Fruit fly (Drosophila melanogaster): ENCODE results near the gene Obp69a.

Obp69a gene

DNA sequence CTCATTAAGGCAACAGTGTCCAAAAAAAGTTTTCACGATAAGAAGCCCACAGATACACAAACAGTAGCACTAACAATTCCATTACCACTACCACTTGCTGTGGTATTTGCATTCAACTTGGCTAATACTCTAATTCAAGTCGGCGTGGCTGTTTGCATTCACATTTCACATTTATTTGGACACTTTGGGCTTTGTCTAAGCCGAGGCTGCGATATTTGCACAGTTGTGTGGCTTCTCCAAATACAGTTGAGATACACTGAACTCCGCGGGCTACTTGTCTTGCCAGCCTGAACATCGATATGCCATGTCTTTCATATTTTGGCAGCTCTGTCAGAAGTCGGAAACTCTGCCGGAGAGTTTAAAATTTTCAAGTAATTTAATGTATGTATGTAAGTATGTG, 45.7 kb upstream of the Obp69a start (continued):
- TF ChIP-seq CG43689 (GFP tag; IDR thresholded peaks at IDR 0.05) (peak; percentile 45), Sox102F (GFP tag; optimal IDR thresholded peaks at IDR 0.05) (peak; percentile 37), Meics (GFP tag; optimal IDR thresholded peaks at IDR 0.05) (peak; percentile 46), CG14014 (GFP tag; IDR thresholded peaks at IDR 0.05) (peak; percentile 23; the same call in 1 of the 2 replicates), HLH3B (GFP tag; IDR thresholded peaks at IDR 0.05) (0 out of 2 replicates have a peak, but pooled peaks have one; percentile 40), CG7786 (GFP tag; optimal IDR thresholded peaks at IDR 0.05) (peak; percentile 21), CG15514 (GFP tag; optimal IDR thresholded peaks at IDR 0.05) (peak; percentile 47), ato (GFP tag; IDR thresholded peaks at IDR 0.05; ENCODE audit: partially characterized antibody) (no peak), CG10431 (GFP tag; optimal IDR thresholded peaks at IDR 0.05) (no peak), bab2 (GFP tag; optimal IDR thresholded peaks at IDR 0.05) (peak; percentile 35), CG15011 (GFP tag; optimal IDR thresholded peaks at IDR 0.05) (peak; percentile 12), Dbx (GFP tag; IDR thresholded peaks at IDR 0.05) (0 out of 3 replicates have a peak, but pooled peaks have one; percentile 30), gro (GFP tag; optimal IDR thresholded peaks at IDR 0.05) (peak; percentile 7), mam (GFP tag; optimal IDR thresholded peaks at IDR 0.05) (peak; percentile 9)

dm6 chr3L:12351440-12351839, 44.5 kb upstream of the Obp69a start, which contains the start of gene CrzR:
Gene CrzR, minus strand, starts transcription at chr3L:12351544.
- TF ChIP-seq scrt (GFP tag; optimal IDR thresholded peaks at IDR 0.05) (peak; percentile 54), phol (tag; optimal IDR thresholded peaks at IDR 0.05) (no peak), bigmax (GFP tag; optimal IDR thresholded peaks at IDR 0.05) (no peak), CG5180 (GFP tag; optimal IDR thresholded peaks at IDR 0.05) (peak; percentile 97), CG15073 (GFP tag; optimal IDR thresholded peaks at IDR 0.05) (no peak), CG10147 (GFP tag; optimal IDR thresholded peaks at IDR 0.05) (no peak), CG7745 (tag; optimal IDR thresholded peaks at IDR 0.05) (no peak), CG8089 (GFP tag; optimal IDR thresholded peaks at IDR 0.05) (no peak), Six4 (GFP tag; optimal IDR thresholded peaks at IDR 0.05) (no peak), bsh (GFP tag; optimal IDR thresholded peaks at IDR 0.05) (no peak), zen2 (GFP tag; IDR thresholded peaks at IDR 0.05; ENCODE audit: partially characterized antibody) (0 out of 3 replicates have a peak, but pooled peaks have one; percentile 31), Sry-δ (GFP tag; optimal IDR thresholded peaks at IDR 0.05) (no peak), CG17186 (GFP tag; optimal IDR thresholded peaks at IDR 0.05) (no peak), Dbx (GFP tag; IDR thresholded peaks at IDR 0.05) (0 out of 3 replicates have a peak, but pooled peaks have one; percentile 11), CG13123 (GFP tag; optimal IDR thresholded peaks at IDR 0.05) (no peak), usp (GFP tag; optimal IDR thresholded peaks at IDR 0.05) (no peak), esg (GFP tag; conservative IDR thresholded peaks at IDR 0.05) (no peak), CG18476 (GFP tag; optimal IDR thresholded peaks at IDR 0.05) (peak; percentile 48), gfzf (GFP tag; optimal IDR thresholded peaks at IDR 0.05) (no peak), CG1529 (GFP tag; optimal IDR thresholded peaks at IDR 0.05) (no peak), slbo (GFP tag; IDR thresholded peaks at IDR 0.05) (no peak), mam (GFP tag; optimal IDR thresholded peaks at IDR 0.05) (no peak), bcd (GFP tag; optimal IDR thresholded peaks at IDR 0.05) (no peak), chif (GFP tag; optimal IDR thresholded peaks at IDR 0.05) (no peak), mld (GFP tag; IDR thresholded peaks at IDR 0.05; ENCODE audit: partially characterized antibody) (no peak), ttk (GFP tag; IDR thresholded peaks at IDR 0.05) (0 out of 2 replicates have a peak, but pooled peaks have one; percentile 8), Jarid2 (GFP tag; optimal IDR thresholded peaks at IDR 0.05) (no peak)
